Worm (Caenorhabditis elegans): ENCODE data around the gene T14G10.8.

T14G10.8 gene

DNA sequence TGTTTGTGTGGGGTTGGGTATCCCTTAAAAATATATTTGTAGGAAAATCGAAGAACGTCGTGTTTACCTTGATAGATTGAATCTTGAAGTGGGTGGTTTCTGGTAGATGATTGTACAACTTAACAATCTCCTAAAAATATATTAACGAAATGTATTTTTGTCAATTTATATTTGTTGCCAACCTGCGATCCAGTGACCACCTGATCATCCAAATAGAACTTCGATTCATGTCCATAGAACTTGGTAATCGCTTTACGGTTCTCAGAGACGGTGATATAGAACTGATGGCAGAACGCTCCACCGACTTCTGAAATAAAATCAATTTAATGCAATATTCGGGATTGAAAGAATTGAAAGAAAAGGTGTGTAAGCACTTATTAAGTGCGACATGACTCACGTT, 18.3 kb downstream of the T14G10.8 start:
- TF ChIP-seq C38D4.7 (GFP tag; optimal IDR thresholded peaks at IDR 0.05) (no peak), syd-9 (tag; optimal IDR thresholded peaks at IDR 0.05) (no peak), ceh-30 (tag; optimal IDR thresholded peaks at IDR 0.05) (no peak), eyg-1 (tag; optimal IDR thresholded peaks at IDR 0.05) (no peak), ceh-24 (tag; optimal IDR thresholded peaks at IDR 0.05) (no peak), pros-1 (tag; optimal IDR thresholded peaks at IDR 0.05) (no peak), pqm-1 (tag; optimal IDR thresholded peaks at IDR 0.05) (no peak), ceh-18 (tag; optimal IDR thresholded peaks at IDR 0.05) (no peak), gmeb-2 (tag; optimal IDR thresholded peaks at IDR 0.05) (no peak), ceh-45 (GFP tag; IDR thresholded peaks at IDR 0.05) (no peak), sox-2 (GFP tag; IDR thresholded peaks at IDR 0.05) (no peak), F13H6.1 (tag; optimal IDR thresholded peaks at IDR 0.05) (no peak), nhr-11 (tag; optimal IDR thresholded peaks at IDR 0.05) (no peak)

DNA sequence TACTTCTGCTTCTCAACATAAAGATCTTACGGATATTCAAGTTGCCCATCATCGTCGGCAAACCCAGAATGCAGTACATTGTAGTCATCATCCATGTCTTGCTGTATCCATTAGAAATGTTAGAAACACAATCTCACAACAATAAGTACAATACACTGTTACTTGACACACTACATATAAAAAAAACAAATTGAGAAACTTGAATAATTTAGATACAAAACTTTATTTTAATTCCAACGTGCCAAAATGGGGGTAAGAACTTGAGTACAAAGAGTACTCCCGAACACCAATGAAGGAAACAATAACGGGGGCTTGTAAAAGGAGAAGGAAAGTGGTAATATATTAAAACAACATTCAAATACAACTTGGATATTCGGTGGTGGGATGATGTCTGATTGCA, 20.2 kb downstream of the T14G10.8 start, which contains the start of gene ctf-18:
Gene ctf-18 (minus strand): TSS at position 101 of the 400 bp plus-strand sequence.
- TF ChIP-seq sox-4 (tag; optimal IDR thresholded peaks at IDR 0.05): no peak
- no peak for TF ChIP-seq pat-9 (tag; optimal IDR thresholded peaks at IDR 0.05)
- TF ChIP-seq T23F11.4 (GFP tag; optimal IDR thresholded peaks at IDR 0.05): no peak
- no peak for TF ChIP-seq ceh-34 (tag; optimal IDR thresholded peaks at IDR 0.05)
- TF ChIP-seq fkh-6 (tag; optimal IDR thresholded peaks at IDR 0.05): no peak
- TF ChIP-seq unc-55 (GFP tag; optimal IDR thresholded peaks at IDR 0.05): no peak
- TF ChIP-seq C08G9.2 (tag; optimal IDR thresholded peaks at IDR 0.05): no peak
- TF ChIP-seq K02D7.2 (tag; optimal IDR thresholded peaks at IDR 0.05): no peak
- no peak for TF ChIP-seq F13H6.1 (tag; optimal IDR thresholded peaks at IDR 0.05)
- TF ChIP-seq ceh-24 (tag; optimal IDR thresholded peaks at IDR 0.05): no peak
- TF ChIP-seq elt-2 (tag; optimal IDR thresholded peaks at IDR 0.05): no peak
- no peak for TF ChIP-seq hlh-6 (tag; optimal IDR thresholded peaks at IDR 0.05)
- no peak for TF ChIP-seq ceh-2 (tag; optimal IDR thresholded peaks at IDR 0.05)

DNA sequence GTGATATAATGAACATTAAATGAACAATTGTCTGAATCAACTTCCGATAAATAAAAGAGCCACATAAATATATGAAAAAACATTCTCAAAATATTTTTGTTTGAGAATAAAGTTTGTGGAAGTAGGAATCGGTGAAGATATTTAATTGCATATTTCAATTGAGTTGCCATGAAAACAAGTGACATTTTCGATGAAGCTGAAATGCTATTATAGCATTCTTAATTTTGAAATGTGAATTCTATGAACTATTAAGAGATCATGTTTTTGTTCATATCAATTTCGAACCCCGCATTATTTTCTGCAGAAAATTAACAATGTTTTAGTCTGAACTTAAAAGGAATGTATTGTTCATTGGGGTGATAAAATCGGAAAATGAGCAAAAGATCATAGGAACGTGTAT, 24.6 kb downstream of the T14G10.8 start, which contains the start of gene irld-21:
Gene irld-21 (minus strand): TSS at position 101 of the 400 bp plus-strand sequence.
- TF ChIP-seq hlh-30 (tag; optimal IDR thresholded peaks at IDR 0.05; ENCODE audit: insufficient read depth): no peak

DNA sequence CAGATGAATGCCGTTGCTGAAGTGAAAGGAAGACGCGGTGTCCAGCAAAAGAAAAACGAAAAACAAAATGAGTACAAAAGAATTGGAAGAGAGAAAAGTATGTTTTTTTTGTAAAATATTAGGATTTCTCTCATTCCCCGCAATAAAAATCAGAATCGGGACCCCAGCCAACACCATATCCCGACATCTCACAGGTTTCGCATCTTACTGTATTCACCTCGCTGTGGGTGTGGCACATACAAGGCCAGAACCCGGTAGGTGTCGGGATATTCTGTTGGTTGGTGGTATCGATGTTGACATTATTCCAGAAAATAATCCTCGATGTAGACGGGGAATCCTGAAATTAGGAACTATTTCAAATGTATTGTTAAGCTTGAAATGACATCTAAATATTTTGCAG, 30.0 kb downstream of the T14G10.8 start:
- no peak for TF ChIP-seq pqm-1 (tag; optimal IDR thresholded peaks at IDR 0.05)
- TF ChIP-seq unc-42 (tag; optimal IDR thresholded peaks at IDR 0.05): no peak
- TF ChIP-seq ceh-45 (GFP tag; IDR thresholded peaks at IDR 0.05): no peak
- no peak for TF ChIP-seq pha-2 (tag; optimal IDR thresholded peaks at IDR 0.05)
- TF ChIP-seq K09A11.1 (tag; optimal IDR thresholded peaks at IDR 0.05; ENCODE audit: insufficient read depth): no peak
- no peak for TF ChIP-seq dmd-4 (tag; optimal IDR thresholded peaks at IDR 0.05; ENCODE audit: borderline replicate concordance)
- no peak for TF ChIP-seq ceh-48 (tag; optimal IDR thresholded peaks at IDR 0.05)
- no peak for TF ChIP-seq nhr-232 (tag; optimal IDR thresholded peaks at IDR 0.05)
- TF ChIP-seq fkh-6 (tag; optimal IDR thresholded peaks at IDR 0.05): no peak
- no peak for TF ChIP-seq C08G9.2 (tag; optimal IDR thresholded peaks at IDR 0.05)
- no peak for TF ChIP-seq T23F11.4 (GFP tag; optimal IDR thresholded peaks at IDR 0.05)
- TF ChIP-seq lin-11 (tag; optimal IDR thresholded peaks at IDR 0.05): no peak
- no peak for TF ChIP-seq mec-3 (tag; optimal IDR thresholded peaks at IDR 0.05; ENCODE audit: borderline replicate concordance)

DNA sequence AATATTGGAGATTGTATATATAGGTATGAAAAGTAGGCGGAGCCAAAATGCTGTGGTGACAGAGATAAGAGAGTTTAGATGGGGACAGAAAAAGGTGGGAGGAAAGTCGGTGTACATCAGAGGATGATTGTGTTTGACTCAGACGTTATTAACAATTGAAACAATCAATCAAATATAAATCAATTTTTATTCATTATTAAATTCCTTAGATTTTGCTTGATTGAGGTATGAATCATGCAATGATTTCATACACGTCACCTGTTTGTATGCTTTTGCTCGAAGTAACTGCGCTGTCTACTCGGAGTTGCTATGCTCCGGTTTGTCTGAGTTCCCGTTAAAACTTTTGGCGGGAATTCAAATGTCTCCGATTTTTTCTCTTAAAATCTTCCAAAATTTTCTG, 31.6 kb downstream of the T14G10.8 start, which contains the start of gene C04G2.10:
Gene C04G2.10 (plus strand): TSS at position 301 of the 400 bp plus-strand sequence.
- TF ChIP-seq zip-5 (tag; optimal IDR thresholded peaks at IDR 0.05) (no peak), pros-1 (tag; optimal IDR thresholded peaks at IDR 0.05) (no peak), sox-4 (tag; optimal IDR thresholded peaks at IDR 0.05) (no peak), dmd-4 (tag; optimal IDR thresholded peaks at IDR 0.05; ENCODE audit: borderline replicate concordance) (no peak), ceh-30 (tag; optimal IDR thresholded peaks at IDR 0.05) (no peak), ceh-48 (tag; optimal IDR thresholded peaks at IDR 0.05) (no peak), C08G9.2 (tag; optimal IDR thresholded peaks at IDR 0.05) (no peak), hlh-6 (tag; optimal IDR thresholded peaks at IDR 0.05) (no peak), K02D7.2 (tag; optimal IDR thresholded peaks at IDR 0.05) (no peak), fkh-6 (tag; optimal IDR thresholded peaks at IDR 0.05) (no peak)
